Worm (Caenorhabditis elegans): Measurements from ENCODE around the gene Y2H9A.6.
"Not testable (repeated sequence)": the region's sequence is repeated elsewhere in the genome, so short reads cannot be mapped to it uniquely, and the experiment has no call there.

Gene Y2H9A.6

ce11 chrV:13443535-13443934, at the start of gene Y2H9A.6:
TSS of gene Y2H9A.6 (plus strand) at chrV:13443835.
- not testable (repeated sequence) for TF ChIP-seq ceh-48, odd-2, unc-86 (tag; optimal IDR thresholded peaks at IDR 0.05)

- TF ChIP-seq unc-42 (tag; optimal IDR thresholded peaks at IDR 0.05), result peak; percentile 18
- TF ChIP-seq syd-9 (tag; optimal IDR thresholded peaks at IDR 0.05), result no peak
- TF ChIP-seq hlh-15 (tag; optimal IDR thresholded peaks at IDR 0.05), result no peak
- no peak for TF ChIP-seq C38D4.7 (GFP tag; optimal IDR thresholded peaks at IDR 0.05)
- TF ChIP-seq elt-2 (tag; optimal IDR thresholded peaks at IDR 0.05), result no peak
- TF ChIP-seq tbx-2 (tag; optimal IDR thresholded peaks at IDR 0.05), result no peak
- peak; percentile 76 for TF ChIP-seq unc-55 (GFP tag; optimal IDR thresholded peaks at IDR 0.05)
- no peak for TF ChIP-seq F13H6.1 (tag; optimal IDR thresholded peaks at IDR 0.05)
- no peak for TF ChIP-seq ceh-31 (tag; optimal IDR thresholded peaks at IDR 0.05)
- no peak for TF ChIP-seq odd-2 (tag; optimal IDR thresholded peaks at IDR 0.05)
These were observed 48.7 kb upstream of the Y2H9A.6 start for ce11 chrV:13394968-13395367.

ce11 chrV:13396426-13396825, 47.2 kb upstream of the Y2H9A.6 start:
- TF ChIP-seq mec-3 (tag; optimal IDR thresholded peaks at IDR 0.05; ENCODE audit: borderline replicate concordance), result no peak
- peak; percentile 5 for TF ChIP-seq fax-1 (tag; optimal IDR thresholded peaks at IDR 0.05)
- TF ChIP-seq pha-4 (tag; optimal IDR thresholded peaks at IDR 0.05), result no peak
- TF ChIP-seq dve-1 (tag; optimal IDR thresholded peaks at IDR 0.05), result no peak
- no peak for TF ChIP-seq ceh-30 (tag; optimal IDR thresholded peaks at IDR 0.05)
- TF ChIP-seq pqm-1 (tag; optimal IDR thresholded peaks at IDR 0.05), result no peak
- no peak for TF ChIP-seq zip-5 (tag; optimal IDR thresholded peaks at IDR 0.05)
- no peak for TF ChIP-seq ets-4 (tag; optimal IDR thresholded peaks at IDR 0.05)
- TF ChIP-seq hlh-6 (tag; optimal IDR thresholded peaks at IDR 0.05), result peak; percentile 60
- TF ChIP-seq pat-9 (tag; optimal IDR thresholded peaks at IDR 0.05), result no peak
- no peak for TF ChIP-seq Y22D7AL.16 (tag; optimal IDR thresholded peaks at IDR 0.05)
- peak; percentile 13 for TF ChIP-seq eyg-1 (tag; optimal IDR thresholded peaks at IDR 0.05)
- peak; percentile 75 for TF ChIP-seq ceh-31 (tag; optimal IDR thresholded peaks at IDR 0.05)
- TF ChIP-seq C08G9.2 (tag; optimal IDR thresholded peaks at IDR 0.05), result peak; percentile 23
- peak; percentile 7 for TF ChIP-seq elt-2 (tag; optimal IDR thresholded peaks at IDR 0.05)
- TF ChIP-seq K09A11.1 (tag; optimal IDR thresholded peaks at IDR 0.05; ENCODE audit: insufficient read depth), result no peak
- TF ChIP-seq nhr-232 (tag; optimal IDR thresholded peaks at IDR 0.05), result no peak
- TF ChIP-seq F13H6.1 (tag; optimal IDR thresholded peaks at IDR 0.05), result no peak
- no peak for TF ChIP-seq ama-1 (optimal IDR thresholded peaks at IDR 0.05)
- peak; percentile 2 for TF ChIP-seq madf-2 (tag; optimal IDR thresholded peaks at IDR 0.05)
- TF ChIP-seq ceh-45 (GFP tag; IDR thresholded peaks at IDR 0.05), result no peak
- peak; percentile 51 for TF ChIP-seq T23F11.4 (GFP tag; optimal IDR thresholded peaks at IDR 0.05)
- no peak for TF ChIP-seq hlh-13 (GFP tag; optimal IDR thresholded peaks at IDR 0.05)
- TF ChIP-seq ceh-6 (GFP tag; optimal IDR thresholded peaks at IDR 0.05), result peak; percentile 24
- no peak for TF ChIP-seq ceh-22 (tag; optimal IDR thresholded peaks at IDR 0.05)
- TF ChIP-seq che-1 (tag; optimal IDR thresholded peaks at IDR 0.05), result peak; percentile 46
- TF ChIP-seq unc-42 (tag; optimal IDR thresholded peaks at IDR 0.05), result peak; percentile 66
- TF ChIP-seq npax-4 (tag; optimal IDR thresholded peaks at IDR 0.05), result no peak
- TF ChIP-seq fkh-6 (tag; optimal IDR thresholded peaks at IDR 0.05), result no peak
- TF ChIP-seq ceh-18 (tag; optimal IDR thresholded peaks at IDR 0.05), result peak; percentile 29
- no peak for TF ChIP-seq unc-86 (tag; optimal IDR thresholded peaks at IDR 0.05)
- no peak for TF ChIP-seq lim-6 (tag; optimal IDR thresholded peaks at IDR 0.05)
- peak; percentile 40 for TF ChIP-seq syd-9 (tag; optimal IDR thresholded peaks at IDR 0.05)
- no peak for TF ChIP-seq lin-11 (tag; optimal IDR thresholded peaks at IDR 0.05)
- no peak for TF ChIP-seq K02D7.2 (tag; optimal IDR thresholded peaks at IDR 0.05)
- peak; percentile 62 for TF ChIP-seq dmd-4 (tag; optimal IDR thresholded peaks at IDR 0.05; ENCODE audit: borderline replicate concordance)
- no peak for TF ChIP-seq nhr-11 (tag; optimal IDR thresholded peaks at IDR 0.05)
- no peak for TF ChIP-seq pax-1 (tag; optimal IDR thresholded peaks at IDR 0.05)
- no peak for TF ChIP-seq ceh-9 (tag; optimal IDR thresholded peaks at IDR 0.05)
- peak; percentile 42 for TF ChIP-seq nfya-1 (tag; optimal IDR thresholded peaks at IDR 0.05)
- peak; percentile 6 for TF ChIP-seq rnt-1 (tag; optimal IDR thresholded peaks at IDR 0.05)
- peak; percentile 5 for TF ChIP-seq sdc-2 (tag; optimal IDR thresholded peaks at IDR 0.05)
- TF ChIP-seq tbx-7 (tag; optimal IDR thresholded peaks at IDR 0.05), result no peak

All from whole organism, late embryonic.